Worm (Caenorhabditis elegans) whole organism, midembryonic: ENCODE measurements around the gene ctsa-2.

Experiments
- T22C8.4 ChIP-seq: fragments of 200-800 bp; sonication (Bioruptor generic); IDR thresholded peaks from 2 replicates; pipeline ENCODE4 v1.3.6; 2022; ENCODE audit warnings: missing genetic modification characterization, missing compliant biosample characterization
- cog-1 ChIP-seq: sonication (generic microtip); optimal IDR thresholded peaks from 2 replicates; lab custom pipeline; 2016; ENCODE audit warnings: missing genetic modification characterization, missing compliant biosample characterization
- flt-1 ChIP-seq: fragments of 200-800 bp; sonication (Bioruptor generic); IDR thresholded peaks from 2 replicates; pipeline ENCODE4 v1.3.6; 2022; ENCODE audit warnings: missing genetic modification characterization, missing compliant biosample characterization
- tab-1 ChIP-seq: fragments of 200-800 bp; sonication (Bioruptor generic); IDR thresholded peaks from 2 replicates; pipeline ENCODE4 v1.3.6; 2022; ENCODE audit warnings: missing genetic modification characterization, missing compliant biosample characterization
- ztf-29 ChIP-seq: fragments of 200-800 bp; sonication (Bioruptor generic); IDR thresholded peaks from 2 replicates; pipeline ENCODE4 v1.3.6; 2022; ENCODE audit warnings: missing genetic modification reagents, missing genetic modification characterization, missing compliant biosample characterization

DNA sequence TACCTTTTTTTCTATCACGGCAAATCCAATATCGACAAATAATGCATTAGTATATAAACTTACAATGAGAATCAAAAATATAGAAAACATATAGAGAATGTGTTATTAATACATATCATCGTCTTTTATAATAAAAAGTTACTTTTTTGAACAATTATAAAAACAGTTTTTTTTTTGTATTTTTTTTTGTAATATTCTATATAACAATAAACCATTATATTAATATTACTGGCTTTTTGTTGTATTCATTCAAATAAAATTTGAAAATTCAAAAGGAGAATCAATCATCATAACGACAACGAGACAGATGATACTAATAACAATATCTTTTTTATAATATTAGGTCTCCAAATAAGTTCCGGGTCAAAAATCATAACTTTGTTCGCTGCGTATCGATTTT lies 7.1 kb upstream of the ctsa-2 start, which contains the start of gene K10C2.8:
- TF ChIP-seq flt-1 (no peak), cog-1 (tag; lab: Kevin White, UChicago) (no peak), tab-1 (GFP tag; lab: Robert Waterston, UW) (no peak), ztf-29 (GFP tag; lab: Robert Waterston, UW) (no peak), T22C8.4 (GFP tag; lab: Robert Waterston, UW) (no peak)
